Worm (Caenorhabditis elegans) whole organism, late embryonic: ENCODE data around the gene T07F12.1.

Experiments used
- C08G9.2 ChIP-seq: sonication (generic microtip); optimal IDR thresholded peaks from 2 replicates; lab custom pipeline; 2016; ENCODE audit warnings: mild to moderate bottlenecking, missing genetic modification characterization, moderate library complexity, missing compliant biosample characterization
- C38D4.7 ChIP-seq: fragments of 200-800 bp; sonication (Bioruptor generic); optimal IDR thresholded peaks from 2 replicates; lab custom pipeline; 2018; ENCODE audit warnings: mild to moderate bottlenecking, missing genetic modification characterization, moderate library complexity, missing compliant biosample characterization
- K09A11.1 ChIP-seq: sonication (generic microtip); optimal IDR thresholded peaks from 2 replicates; lab custom pipeline; 2017; ENCODE audit warnings: antibody characterized with exemption, mild to moderate bottlenecking, missing genetic modification characterization, missing compliant biosample characterization; ENCODE audit not compliant: insufficient read depth
- ama-1 ChIP-seq: fragments of 150-350 bp; optimal IDR thresholded peaks from 2 replicates; lab custom pipeline; 2014
- ceh-14 ChIP-seq: sonication (generic microtip); optimal IDR thresholded peaks from 2 replicates; lab custom pipeline; 2016; ENCODE audit warnings: missing genotype, missing genetic modification characterization, missing compliant biosample characterization
- ceh-18 ChIP-seq: sonication (generic microtip); optimal IDR thresholded peaks from 2 replicates; lab custom pipeline; 2016; ENCODE audit warnings: missing genetic modification characterization, missing compliant biosample characterization
- ceh-22 ChIP-seq: sonication (generic microtip); optimal IDR thresholded peaks from 2 replicates; lab custom pipeline; 2017; ENCODE audit warnings: missing biosample characterization, missing genetic modification characterization
- ceh-24 ChIP-seq: sonication (generic microtip); optimal IDR thresholded peaks from 2 replicates; lab custom pipeline; 2016; ENCODE audit warnings: mild to moderate bottlenecking, missing genetic modification characterization, missing compliant biosample characterization
- ceh-30 ChIP-seq: fragments of 150-350 bp; optimal IDR thresholded peaks from 2 replicates; lab custom pipeline; 2014; ENCODE audit warnings: missing biosample characterization, missing genetic modification characterization
- ceh-31 ChIP-seq: sonication (generic microtip); optimal IDR thresholded peaks from 2 replicates; lab custom pipeline; 2016; ENCODE audit warnings: missing genetic modification characterization, missing compliant biosample characterization
- ceh-45 ChIP-seq: fragments of 200-800 bp; sonication (Bioruptor generic); IDR thresholded peaks from 2 replicates; pipeline ENCODE4 v1.3.6; 2022; ENCODE audit warnings: missing genetic modification reagents, missing genetic modification characterization, missing compliant biosample characterization
- ceh-48 ChIP-seq: sonication (generic microtip); optimal IDR thresholded peaks from 2 replicates; lab custom pipeline; 2016; ENCODE audit warnings: missing genetic modification characterization, inconsistent platforms, missing compliant biosample characterization
- ceh-6 ChIP-seq: fragments of 200-800 bp; sonication (Bioruptor generic); optimal IDR thresholded peaks from 2 replicates; lab custom pipeline; 2018; ENCODE audit warnings: mild to moderate bottlenecking, missing genetic modification characterization, missing compliant biosample characterization
- dve-1 ChIP-seq: sonication (generic microtip); optimal IDR thresholded peaks from 2 replicates; lab custom pipeline; 2017; ENCODE audit warnings: antibody characterized with exemption, mild to moderate bottlenecking, missing genetic modification characterization, missing compliant biosample characterization
- elt-2 ChIP-seq: sonication (generic microtip); optimal IDR thresholded peaks from 2 replicates; lab custom pipeline; 2016; ENCODE audit warnings: missing genetic modification reagents, missing genetic modification characterization, missing compliant biosample characterization
- elt-4 ChIP-seq: sonication (generic microtip); optimal IDR thresholded peaks from 2 replicates; lab custom pipeline; 2016; ENCODE audit warnings: missing genetic modification characterization, missing compliant biosample characterization
- gmeb-2 ChIP-seq: sonication (generic microtip); optimal IDR thresholded peaks from 2 replicates; lab custom pipeline; 2016; ENCODE audit warnings: missing genetic modification characterization, inconsistent platforms, missing compliant biosample characterization
- hlh-15 ChIP-seq: sonication (generic microtip); optimal IDR thresholded peaks from 2 replicates; lab custom pipeline; 2016; ENCODE audit warnings: missing genetic modification characterization, missing compliant biosample characterization
- hlh-30 ChIP-seq: sonication (generic microtip); optimal IDR thresholded peaks from 2 replicates; lab custom pipeline; 2017; ENCODE audit warnings: antibody characterized with exemption, missing genetic modification characterization, missing compliant biosample characterization; ENCODE audit not compliant: insufficient read depth
- hlh-6 ChIP-seq: sonication (generic microtip); optimal IDR thresholded peaks from 2 replicates; lab custom pipeline; 2016; ENCODE audit warnings: missing genotype, missing genetic modification characterization, missing compliant biosample characterization
- hlh-8 ChIP-seq: sonication (generic microtip); optimal IDR thresholded peaks from 2 replicates; lab custom pipeline; 2016; ENCODE audit warnings: missing genotype, missing genetic modification characterization, missing compliant biosample characterization
- madf-2 ChIP-seq: sonication (generic microtip); optimal IDR thresholded peaks from 2 replicates; lab custom pipeline; 2017; ENCODE audit warnings: missing genetic modification characterization, missing compliant biosample characterization
- npax-4 ChIP-seq: sonication (generic microtip); optimal IDR thresholded peaks from 2 replicates; lab custom pipeline; 2016; ENCODE audit warnings: missing genetic modification characterization, missing compliant biosample characterization
- pag-3 ChIP-seq: sonication (generic microtip); optimal IDR thresholded peaks from 2 replicates; lab custom pipeline; 2016; ENCODE audit warnings: missing compliant biosample characterization, missing genetic modification characterization, borderline replicate concordance
- pha-2 ChIP-seq: sonication (generic microtip); optimal IDR thresholded peaks from 2 replicates; lab custom pipeline; 2017; ENCODE audit warnings: mild to moderate bottlenecking, missing genetic modification characterization, missing compliant biosample characterization
- pha-4 ChIP-seq: fragments of 150-350 bp; optimal IDR thresholded peaks from 2 replicates; lab custom pipeline; 2018; ENCODE audit warnings: missing biosample characterization, missing genetic modification reagents, missing genetic modification characterization
- pros-1 ChIP-seq: fragments of 150-350 bp; optimal IDR thresholded peaks from 2 replicates; lab custom pipeline; 2014; ENCODE audit warnings: missing biosample characterization, missing genetic modification reagents, missing genetic modification characterization
- ref-2 ChIP-seq: sonication (generic microtip); optimal IDR thresholded peaks from 2 replicates; lab custom pipeline; 2016; ENCODE audit warnings: missing genetic modification characterization, missing compliant biosample characterization
- rnt-1 ChIP-seq: sonication (generic microtip); optimal IDR thresholded peaks from 2 replicates; lab custom pipeline; 2016; ENCODE audit warnings: missing genetic modification characterization, missing compliant biosample characterization
- sdc-2 ChIP-seq: sonication (generic microtip); optimal IDR thresholded peaks from 2 replicates; lab custom pipeline; 2016; ENCODE audit warnings: missing genotype, missing genetic modification characterization, missing compliant biosample characterization
- sox-2 ChIP-seq: fragments of 200-800 bp; sonication (Bioruptor generic); IDR thresholded peaks from 2 replicates; pipeline ENCODE4 v1.3.6; 2022; ENCODE audit warnings: missing genetic modification reagents, missing genetic modification characterization, missing compliant biosample characterization
- tbx-2 ChIP-seq: sonication (generic microtip); optimal IDR thresholded peaks from 2 replicates; lab custom pipeline; 2016; ENCODE audit warnings: missing genetic modification characterization, missing compliant biosample characterization
- tbx-7 ChIP-seq: sonication (generic microtip); optimal IDR thresholded peaks from 2 replicates; lab custom pipeline; 2016; ENCODE audit warnings: missing genotype, missing genetic modification characterization, missing compliant biosample characterization
- ttx-3 ChIP-seq: sonication (generic microtip); optimal IDR thresholded peaks from 2 replicates; lab custom pipeline; 2016; ENCODE audit warnings: missing genetic modification reagents, missing genetic modification characterization, missing compliant biosample characterization
- unc-3 ChIP-seq, 2 experiments: fragments of 200-800 bp in 1 of 2; sonication (Bioruptor generic) in 1 of 2; sonication (generic microtip) in 1 of 2; conservative IDR thresholded peaks in 1 of 2; optimal IDR thresholded peaks in 1 of 2; 2 replicates each; pipeline versions ENCODE4 v1.3.6 to Lab custom; 2016 to 2022; ENCODE audit warnings: missing compliant biosample characterization in 2 of 2, missing genetic modification characterization in 2 of 2, missing genetic modification reagents in 1 of 2
- unc-42 ChIP-seq: sonication (generic microtip); optimal IDR thresholded peaks from 2 replicates; lab custom pipeline; 2016; ENCODE audit warnings: missing genotype, missing genetic modification characterization, missing compliant biosample characterization
- unc-55 ChIP-seq: sonication (generic microtip); optimal IDR thresholded peaks from 2 replicates; lab custom pipeline; 2017; ENCODE audit warnings: missing biosample characterization, missing genetic modification reagents, missing genetic modification characterization

Gene T07F12.1

DNA sequence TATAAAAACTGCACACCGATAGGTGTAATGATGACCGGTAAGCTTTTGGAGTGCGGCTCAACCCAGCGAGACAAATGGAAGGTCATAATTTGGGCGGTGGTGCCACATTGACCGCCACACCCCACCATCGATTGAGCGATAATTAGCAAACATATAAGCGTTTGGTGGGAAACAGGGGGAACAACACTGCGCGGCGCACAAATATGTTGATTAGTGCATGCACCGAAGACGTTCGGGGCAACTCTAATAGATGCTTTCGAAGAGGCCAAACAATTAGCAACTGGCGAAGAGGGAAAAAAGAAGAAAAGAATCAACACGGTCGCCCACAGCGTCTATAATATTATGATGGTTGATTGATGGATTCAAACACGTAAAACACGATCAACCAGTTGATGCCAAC lies 12.5 kb upstream of the T07F12.1 start:
- TF ChIP-seq ceh-14 (no peak), unc-42 (peak; percentile 7), ceh-31 (tag; lab: Kevin White, UChicago) (peak; percentile 21), ref-2 (tag; lab: Kevin White, UChicago) (peak; percentile 12)
- TF ChIP-seq, all 69 proteins: peak for 3

- TF ChIP-seq unc-3 (GFP tag; conservative IDR thresholded peaks at IDR 0.05; lab: Robert Waterston, UW), result no peak
- TF ChIP-seq unc-3 (tag; optimal IDR thresholded peaks at IDR 0.05; lab: Kevin White, UChicago), result no peak
- TF ChIP-seq elt-2, result peak; percentile 80
- no peak for TF ChIP-seq gmeb-2 (tag; lab: Kevin White, UChicago)
These were observed 8.2 kb upstream of the T07F12.1 start, which contains the start of gene arrd-23 for ce11 chrX:4885651-4886050. Gene arrd-23 (plus strand): TSS chrX:4885951.

DNA sequence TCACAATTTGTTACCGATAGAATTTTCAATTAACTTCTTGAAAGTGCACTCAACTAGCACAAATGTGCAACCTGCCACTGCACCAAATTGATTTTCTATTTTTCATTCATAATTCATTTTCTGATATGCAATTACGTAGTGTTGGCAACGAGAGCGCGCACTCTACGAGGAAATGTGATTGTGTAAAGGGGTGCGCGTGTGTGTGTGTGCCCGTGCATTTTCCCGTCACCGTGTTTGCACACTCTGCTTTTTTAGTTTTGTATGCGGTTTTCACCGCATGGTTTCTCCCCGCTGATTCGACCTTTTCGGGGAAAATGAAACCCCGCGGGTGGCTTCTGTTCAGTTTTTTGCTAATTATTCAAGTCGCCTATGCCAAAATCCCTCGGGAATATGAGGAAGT lies 3.7 kb upstream of the T07F12.1 start, which contains the start of gene T07F12.2:
TSS of gene T07F12.2 (plus strand) at position 87 of the 400 bp plus-strand sequence.
- TF ChIP-seq rnt-1 (tag; lab: Kevin White, UChicago) (peak; percentile 35), unc-3 (GFP tag; conservative IDR thresholded peaks at IDR 0.05; lab: Robert Waterston, UW) (no peak), unc-3 (tag; optimal IDR thresholded peaks at IDR 0.05; lab: Kevin White, UChicago) (peak; percentile 28), ceh-22 (tag; lab: Kevin White, UChicago) (no peak), ceh-31 (tag; lab: Kevin White, UChicago) (peak; percentile 6), sdc-2 (tag; lab: Kevin White, UChicago) (peak; percentile 87), ceh-14 (peak; percentile 42), unc-42 (peak; percentile 92), unc-55 (no peak), dve-1 (no peak), ceh-48 (tag; lab: Kevin White, UChicago) (peak; percentile 33)

ce11 chrX:4895223-4895622 lies 1.4 kb downstream of the T07F12.1 start:
- no peak for TF ChIP-seq K09A11.1 (tag; lab: Kevin White, UChicago)
- no peak for TF ChIP-seq elt-4 (tag; lab: Kevin White, UChicago)
- no peak for TF ChIP-seq ceh-45 (GFP tag; lab: Robert Waterston, UW)
- no peak for TF ChIP-seq npax-4 (tag; lab: Kevin White, UChicago)
- TF ChIP-seq ceh-22 (tag; lab: Kevin White, UChicago), result no peak
- no peak for TF ChIP-seq tbx-2 (tag; lab: Kevin White, UChicago)
- no peak for TF ChIP-seq pag-3 (tag; lab: Kevin White, UChicago)
- TF ChIP-seq tbx-7, result no peak
- TF ChIP-seq C08G9.2 (tag; lab: Kevin White, UChicago), result no peak
- no peak for TF ChIP-seq ceh-6 (GFP tag; lab: Kevin White, UChicago)
- no peak for TF ChIP-seq hlh-6 (tag; lab: Kevin White, UChicago)
- TF ChIP-seq sox-2 (GFP tag; lab: Robert Waterston, UW), result no peak
- TF ChIP-seq ttx-3 (tag; lab: Kevin White, UChicago), result no peak
- no peak for TF ChIP-seq pha-4

- no peak for TF ChIP-seq ceh-30 (tag; lab: Kevin White, UChicago)
- TF ChIP-seq hlh-8 (tag; lab: Kevin White, UChicago), result no peak
- no peak for TF ChIP-seq pha-2 (tag; lab: Kevin White, UChicago)
- no peak for TF ChIP-seq ceh-24 (tag; lab: Kevin White, UChicago)
- TF ChIP-seq pros-1 (tag; lab: Kevin White, UChicago), result no peak
- no peak for TF ChIP-seq hlh-15 (tag; lab: Kevin White, UChicago)
- TF ChIP-seq pag-3 (tag; lab: Kevin White, UChicago), result no peak
- no peak for TF ChIP-seq ceh-22 (tag; lab: Kevin White, UChicago)
- TF ChIP-seq madf-2 (tag; lab: Kevin White, UChicago), result no peak
- no peak for TF ChIP-seq hlh-30 (tag; lab: Kevin White, UChicago)
- no peak for TF ChIP-seq ama-1 (lab: Kevin White, UChicago)
- no peak for TF ChIP-seq K09A11.1 (tag; lab: Kevin White, UChicago)
- TF ChIP-seq C08G9.2 (tag; lab: Kevin White, UChicago), result no peak
- TF ChIP-seq ceh-14, result no peak
- TF ChIP-seq rnt-1 (tag; lab: Kevin White, UChicago), result no peak
- no peak for TF ChIP-seq C38D4.7 (GFP tag; lab: Kevin White, UChicago)
- no peak for TF ChIP-seq ceh-18 (tag; lab: Kevin White, UChicago)
These were observed 5.8 kb downstream of the T07F12.1 start for ce11 chrX:4899623-4900022.
